Fruit fly (Drosophila melanogaster): Measurements from ENCODE around the gene CG42724.

The CG42724 gene

DNA sequence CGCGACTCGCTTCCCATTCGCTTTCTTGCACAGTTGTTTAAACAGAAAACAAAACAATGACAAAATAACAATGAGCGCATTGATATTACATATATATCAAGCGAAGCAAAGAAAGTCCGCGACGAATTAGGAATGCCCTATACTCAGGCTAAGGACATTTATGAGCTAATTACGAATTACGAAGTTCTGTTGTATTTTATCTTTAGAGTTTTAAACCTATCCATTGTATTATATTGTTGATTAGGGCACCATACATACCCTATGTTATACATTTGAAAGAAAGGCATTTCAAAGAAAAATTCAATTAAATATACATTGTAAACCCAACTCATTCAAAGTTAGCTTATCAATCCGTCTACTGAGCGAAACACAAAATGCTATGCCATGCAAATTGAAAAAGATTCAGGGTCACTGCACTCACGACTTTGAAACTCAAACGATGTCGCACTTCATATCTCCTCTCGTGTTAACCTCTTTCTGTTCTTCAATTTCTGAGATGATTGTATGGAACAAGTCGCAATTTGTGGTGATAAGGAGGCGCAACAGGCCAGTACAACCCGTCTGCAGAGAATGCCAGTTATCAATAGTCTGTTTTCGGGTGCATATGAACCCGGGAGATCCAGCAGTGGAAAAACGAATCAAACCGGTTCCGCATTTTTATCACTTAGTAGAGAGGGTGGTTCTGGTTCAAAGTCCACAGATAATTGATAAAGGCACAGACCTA is 27.6 kb upstream of the CG42724 start:
- TF ChIP-seq woc (GFP tag; optimal IDR thresholded peaks at IDR 0.05) (peak; percentile 76), Jra (GFP tag; optimal IDR thresholded peaks at IDR 0.05) (no peak), CG9705 (GFP tag; optimal IDR thresholded peaks at IDR 0.05) (no peak), fru (GFP tag; optimal IDR thresholded peaks at IDR 0.05) (peak; percentile 85), br (GFP tag; optimal IDR thresholded peaks at IDR 0.05) (peak; percentile 80), Rel (GFP tag; optimal IDR thresholded peaks at IDR 0.05) (no peak), Rel (tag; optimal IDR thresholded peaks at IDR 0.05) (peak; percentile 32), lola (GFP tag; optimal IDR thresholded peaks at IDR 0.05) (no peak), sage (GFP tag; optimal IDR thresholded peaks at IDR 0.05) (peak; percentile 69), Hr78 (GFP tag; optimal IDR thresholded peaks at IDR 0.05) (no peak), pan (optimal IDR thresholded peaks at IDR 0.05) (no peak), dl (GFP tag; optimal IDR thresholded peaks at IDR 0.05; ENCODE audit: insufficient read depth in 1 of 2, partially characterized antibody in 2 of 2) (no peak), jim (GFP tag; optimal IDR thresholded peaks at IDR 0.05) (no peak), usp (GFP tag; optimal IDR thresholded peaks at IDR 0.05) (no peak), ey (GFP tag; optimal IDR thresholded peaks at IDR 0.05) (peak; percentile 79), brk (GFP tag; optimal IDR thresholded peaks at IDR 0.05) (peak; percentile 50), CG32264 (GFP tag; optimal IDR thresholded peaks at IDR 0.05) (peak; percentile 42), sv (GFP tag; optimal IDR thresholded peaks at IDR 0.05) (no peak), Vsx2 (GFP tag; optimal IDR thresholded peaks at IDR 0.05; ENCODE audit: partially characterized antibody) (no peak), GATAd (GFP tag; optimal IDR thresholded peaks at IDR 0.05) (no peak), HLH106 (tag; optimal IDR thresholded peaks at IDR 0.05) (peak; percentile 70), Sp1 (GFP tag; optimal IDR thresholded peaks at IDR 0.05) (peak; percentile 76), N (GFP tag; optimal IDR thresholded peaks at IDR 0.05) (no peak), psq (GFP tag; optimal IDR thresholded peaks at IDR 0.05) (peak; percentile 89), Dfd (GFP tag; optimal IDR thresholded peaks at IDR 0.05) (no peak), dsf (GFP tag; optimal IDR thresholded peaks at IDR 0.05; ENCODE audit: borderline replicate concordance) (peak; percentile 52), Dif (GFP tag; optimal IDR thresholded peaks at IDR 0.05; ENCODE audit: partially characterized antibody) (no peak), CrebA (GFP tag; optimal IDR thresholded peaks at IDR 0.05; ENCODE audit: borderline replicate concordance) (no peak), Myc (optimal IDR thresholded peaks at IDR 0.05) (no peak), Mio (GFP tag; optimal IDR thresholded peaks at IDR 0.05) (no peak), OdsH (GFP tag; optimal IDR thresholded peaks at IDR 0.05) (peak; percentile 77), Abd-B (GFP tag; optimal IDR thresholded peaks at IDR 0.05) (no peak), h (GFP tag; optimal IDR thresholded peaks at IDR 0.05) (peak; percentile 83), dmrt93B (GFP tag; optimal IDR thresholded peaks at IDR 0.05) (peak; percentile 61), tai (GFP tag; optimal IDR thresholded peaks at IDR 0.05) (peak; percentile 69), Hnf4 (GFP tag; optimal IDR thresholded peaks at IDR 0.05) (peak; percentile 73), rgr (GFP tag; optimal IDR thresholded peaks at IDR 0.05) (peak; percentile 81), foxo (GFP tag; optimal IDR thresholded peaks at IDR 0.05) (peak in 1 of 2 experiments; percentile 82), Hr83 (GFP tag; optimal IDR thresholded peaks at IDR 0.05; ENCODE audit: poor library complexity, severe bottlenecking) (peak; percentile 69)

DNA sequence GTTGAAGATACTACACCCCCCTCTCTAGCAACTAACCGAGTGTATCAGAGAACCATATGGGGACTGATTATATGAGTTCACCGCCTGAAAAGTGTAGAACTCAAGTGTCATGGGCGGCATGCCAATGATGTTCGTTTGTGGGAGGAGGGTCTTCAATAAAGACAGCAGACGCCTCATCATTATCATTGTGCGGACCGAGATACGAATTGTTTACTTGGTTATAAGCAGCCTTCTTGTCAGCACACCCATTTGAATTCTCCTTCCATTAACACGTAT is 26.1 kb upstream of the CG42724 start:
- TF ChIP-seq tai (GFP tag; optimal IDR thresholded peaks at IDR 0.05) (no peak), dl (GFP tag; optimal IDR thresholded peaks at IDR 0.05; ENCODE audit: insufficient read depth in 1 of 2, partially characterized antibody in 2 of 2) (no peak), rgr (GFP tag; optimal IDR thresholded peaks at IDR 0.05) (no peak), h (GFP tag; optimal IDR thresholded peaks at IDR 0.05) (no peak), GATAd (GFP tag; optimal IDR thresholded peaks at IDR 0.05) (no peak), Abd-B (GFP tag; optimal IDR thresholded peaks at IDR 0.05) (no peak), sv (GFP tag; optimal IDR thresholded peaks at IDR 0.05) (no peak), CG32264 (GFP tag; optimal IDR thresholded peaks at IDR 0.05) (no peak), pan (optimal IDR thresholded peaks at IDR 0.05) (no peak), fru (GFP tag; optimal IDR thresholded peaks at IDR 0.05) (no peak), lola (GFP tag; optimal IDR thresholded peaks at IDR 0.05) (no peak)

Measured in whole organism, wandering third instar larva.